Fruit fly (Drosophila melanogaster) whole organism, prepupa: ENCODE data around the gene RpS14a.

Source experiments
- CG15336 ChIP-seq: fragments of 200-800 bp; sonication (Bioruptor generic); IDR thresholded peaks from 2 replicates; pipeline ENCODE4 v1.3.6; 2022; ENCODE audit warnings: missing biosample characterization, missing genetic modification characterization
- CG3032 ChIP-seq: fragments of 200-800 bp; optimal IDR thresholded peaks from 2 replicates; lab custom pipeline; 2019; ENCODE audit warnings: missing biosample characterization, mild to moderate bottlenecking, missing genetic modification characterization, moderate library complexity
- CG6163 ChIP-seq: fragments of 200-800 bp; sonication (Bioruptor generic); IDR thresholded peaks from 3 replicates; pipeline ENCODE4 v1.3.6; 2022; ENCODE audit warnings: missing biosample characterization, missing genetic modification characterization
- Ets96B ChIP-seq: fragments of 200-800 bp; optimal IDR thresholded peaks from 2 replicates; lab custom pipeline; 2019; ENCODE audit warnings: missing biosample characterization, mild to moderate bottlenecking, missing genetic modification characterization, moderate library complexity
- Hr39 ChIP-seq: fragments of 200-800 bp; sonication (Bioruptor generic); optimal IDR thresholded peaks from 2 replicates; lab custom pipeline; 2016; ENCODE audit warnings: missing biosample characterization, missing genetic modification characterization
- Lpt ChIP-seq: fragments of 200-800 bp; sonication (Bioruptor generic); optimal IDR thresholded peaks from 3 replicates; lab custom pipeline; 2016; ENCODE audit warnings: missing biosample characterization, missing genetic modification characterization
- Met ChIP-seq: fragments of 200-800 bp; sonication (Bioruptor generic); optimal IDR thresholded peaks from 3 replicates; lab custom pipeline; 2016; ENCODE audit warnings: missing biosample characterization, missing genetic modification characterization
- OdsH ChIP-seq: fragments of 200-800 bp; sonication (Bioruptor generic); optimal IDR thresholded peaks from 3 replicates; lab custom pipeline; 2016; ENCODE audit warnings: missing biosample characterization, missing genetic modification characterization
- Sox102F ChIP-seq: fragments of 200-800 bp; sonication (Bioruptor generic); optimal IDR thresholded peaks from 2 replicates; lab custom pipeline; 2016; ENCODE audit warnings: missing biosample characterization, mild to moderate bottlenecking, missing genetic modification characterization
- dac ChIP-seq: fragments of 200-800 bp; sonication (Bioruptor generic); optimal IDR thresholded peaks from 2 replicates; lab custom pipeline; 2017; ENCODE audit warnings: missing biosample characterization, mild to moderate bottlenecking, missing genetic modification characterization
- fd59A ChIP-seq: fragments of 200-800 bp; sonication (Bioruptor generic); optimal IDR thresholded peaks from 2 replicates; lab custom pipeline; 2017; ENCODE audit warnings: missing biosample characterization, mild to moderate bottlenecking, missing genetic modification characterization, missing genetic modification reagents
- lz ChIP-seq: fragments of 200-800 bp; sonication (Bioruptor generic); optimal IDR thresholded peaks from 3 replicates; lab custom pipeline; 2016; ENCODE audit warnings: missing biosample characterization, missing genetic modification characterization

DNA sequence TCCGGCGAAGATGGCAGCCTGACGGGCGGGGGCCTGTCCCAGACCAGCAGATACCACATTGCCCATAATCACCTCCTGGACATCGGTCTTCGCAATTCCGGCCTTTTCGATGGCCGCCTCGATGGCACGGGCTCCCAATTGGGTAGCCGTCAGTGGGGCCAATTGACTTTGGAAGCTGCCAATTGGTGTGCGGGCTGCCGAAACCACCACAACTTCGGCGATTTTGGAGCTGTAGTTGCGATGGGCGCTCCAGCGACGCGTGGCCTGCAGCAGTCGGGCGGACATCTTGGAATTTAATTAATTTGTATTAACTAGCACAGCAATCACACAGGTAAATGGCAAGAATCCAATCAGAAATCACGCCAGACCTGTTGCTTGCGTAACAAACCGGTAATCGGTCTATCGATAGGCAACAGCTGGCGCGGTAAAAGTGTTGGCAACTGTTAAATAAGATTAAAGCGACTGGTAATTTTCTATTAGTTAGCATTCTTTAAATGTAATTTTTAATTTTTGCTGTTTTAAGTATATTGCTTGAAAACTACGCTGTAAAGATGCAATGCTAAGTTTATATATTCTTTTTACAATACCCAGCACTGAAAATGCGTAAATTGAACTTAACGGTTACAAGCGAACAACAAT, 45.0 kb upstream of the RpS14a start, which contains the start of gene Acat1:
- peak; percentile 82 for TF ChIP-seq CG6163
- TF ChIP-seq CG3032 (tag; lab: Kevin White, UChicago): no peak
- peak; percentile 79 for TF ChIP-seq OdsH (GFP tag; lab: Kevin White, UChicago)
- TF ChIP-seq Ets96B (tag; lab: Kevin White, UChicago): peak; percentile 60
- peak; percentile 80 for TF ChIP-seq Hr39
- TF ChIP-seq Sox102F: peak; percentile 83
- no peak for TF ChIP-seq fd59A (GFP tag; lab: Kevin White, UChicago)
- peak; percentile 84 for TF ChIP-seq Met (GFP tag; lab: Kevin White, UChicago)
- TF ChIP-seq Lpt (GFP tag; lab: Kevin White, UChicago): peak; percentile 41
- peak; percentile 86 for TF ChIP-seq lz (GFP tag; lab: Kevin White, UChicago)
- peak; percentile 25 for TF ChIP-seq dac
- TF ChIP-seq CG15336 (GFP tag; lab: Robert Waterston, UW): peak; percentile 65
